Fruit fly (Drosophila melanogaster) whole organism, embryonic: Measurements from ENCODE around the gene Cks85A.

Source experiments
- Ada2b ChIP-seq: fragments of 200-800 bp; sonication (Bioruptor generic); IDR thresholded peaks from 2 replicates; pipeline ENCODE4 v1.3.6; 2022; ENCODE audit warnings: missing biosample characterization, missing genetic modification characterization
- Atf6 ChIP-seq: fragments of 200-800 bp; sonication (Bioruptor generic); IDR thresholded peaks from 2 replicates; pipeline ENCODE4 v1.3.6; 2022; ENCODE audit warnings: missing biosample characterization, missing genetic modification characterization
- Awh ChIP-seq: fragments of 200-800 bp; sonication (Bioruptor generic); IDR thresholded peaks from 2 replicates; pipeline ENCODE4, ENCODE4 v1.3.6; 2022; ENCODE audit warnings: missing biosample characterization, missing genetic modification characterization
- BEAF-32 ChIP-seq: fragments of 200-800 bp; sonication (Bioruptor generic); optimal IDR thresholded peaks from 3 replicates; lab custom pipeline; 2017; ENCODE audit warnings: missing biosample characterization, missing genetic modification characterization, mild to moderate bottlenecking, moderate library complexity, missing genetic modification reagents
- CG10274 ChIP-seq: fragments of 200-800 bp; sonication (Bioruptor generic); optimal IDR thresholded peaks from 3 replicates; lab custom pipeline; 2017; ENCODE audit warnings: missing biosample characterization, mild to moderate bottlenecking, missing genetic modification characterization
- CG10321 ChIP-seq: fragments of 200-800 bp; sonication (Bioruptor generic); IDR thresholded peaks from 2 replicates; pipeline ENCODE4 v1.3.6; 2022; ENCODE audit warnings: missing biosample characterization, missing genetic modification characterization
- CG11504 ChIP-seq: fragments of 200-800 bp; sonication (Bioruptor generic); optimal IDR thresholded peaks from 3 replicates; lab custom pipeline; 2019; ENCODE audit warnings: missing biosample characterization, mild to moderate bottlenecking, missing genetic modification characterization, moderate library complexity
- CG12236 ChIP-seq: fragments of 200-800 bp; sonication (Bioruptor generic); optimal IDR thresholded peaks from 2 replicates; lab custom pipeline; 2016; ENCODE audit warnings: missing biosample characterization, missing genetic modification characterization
- CG13296 ChIP-seq: fragments of 200-800 bp; sonication (Bioruptor generic); optimal IDR thresholded peaks from 3 replicates; lab custom pipeline; 2018; ENCODE audit warnings: missing biosample characterization, mild to moderate bottlenecking, missing genetic modification characterization
- CG15011 ChIP-seq: fragments of 200-800 bp; sonication (Bioruptor generic); optimal IDR thresholded peaks from 3 replicates; lab custom pipeline; 2018; ENCODE audit warnings: missing biosample characterization, mild to moderate bottlenecking, missing genetic modification characterization
- CG15514 ChIP-seq: fragments of 200-800 bp; sonication (Bioruptor generic); optimal IDR thresholded peaks from 3 replicates; lab custom pipeline; 2017; ENCODE audit warnings: missing biosample characterization, missing genetic modification characterization, mild to moderate bottlenecking, moderate library complexity, missing genetic modification reagents
- CG1603 ChIP-seq: fragments of 200-800 bp; sonication (Bioruptor generic); optimal IDR thresholded peaks from 2 replicates; lab custom pipeline; 2019; ENCODE audit warnings: missing biosample characterization, mild to moderate bottlenecking, missing genetic modification characterization, moderate library complexity
- CG17802 ChIP-seq: fragments of 200-800 bp; sonication (Bioruptor generic); optimal IDR thresholded peaks from 2 replicates; lab custom pipeline; 2018; ENCODE audit warnings: missing biosample characterization, mild to moderate bottlenecking, missing genetic modification characterization, moderate library complexity
- CG2875 ChIP-seq: fragments of 200-800 bp; sonication (Bioruptor generic); optimal IDR thresholded peaks from 2 replicates; lab custom pipeline; 2017; ENCODE audit warnings: missing biosample characterization, mild to moderate bottlenecking, missing genetic modification characterization, missing genetic modification reagents
- CG32772 ChIP-seq: fragments of 200-800 bp; sonication (Bioruptor generic); IDR thresholded peaks from 2 replicates; pipeline ENCODE4 v1.3.6; 2022; ENCODE audit warnings: missing biosample characterization, missing genetic modification characterization
- CG33557 ChIP-seq: fragments of 200-800 bp; sonication (Bioruptor generic); optimal IDR thresholded peaks from 2 replicates; lab custom pipeline; 2019; ENCODE audit warnings: missing biosample characterization, mild to moderate bottlenecking, missing genetic modification characterization, moderate library complexity
- CG34224 ChIP-seq: fragments of 200-800 bp; sonication (Bioruptor generic); IDR thresholded peaks from 3 replicates; pipeline ENCODE4 v1.3.6; 2022; ENCODE audit warnings: missing biosample characterization, missing genetic modification characterization; ENCODE audit not compliant: partially characterized antibody
- CG4617 ChIP-seq: fragments of 200-800 bp; sonication (Bioruptor generic); optimal IDR thresholded peaks from 3 replicates; lab custom pipeline; 2016; ENCODE audit warnings: missing biosample characterization, missing genetic modification characterization, borderline replicate concordance
- CG6854 ChIP-seq: fragments of 200-800 bp; sonication (Bioruptor generic); optimal IDR thresholded peaks from 3 replicates; lab custom pipeline; 2017; ENCODE audit warnings: missing biosample characterization, mild to moderate bottlenecking, missing genetic modification characterization
- CG8924 ChIP-seq: fragments of 200-800 bp; optimal IDR thresholded peaks from 3 replicates; lab custom pipeline; 2019; ENCODE audit warnings: missing biosample characterization, mild to moderate bottlenecking, missing genetic modification characterization, moderate library complexity
- CG9609 ChIP-seq: fragments of 200-800 bp; sonication (Bioruptor generic); optimal IDR thresholded peaks from 3 replicates; lab custom pipeline; 2016; ENCODE audit warnings: missing biosample characterization, missing genetic modification characterization
- CTCF ChIP-seq: fragments of 200-800 bp; sonication (Bioruptor generic); optimal IDR thresholded peaks from 2 replicates; lab custom pipeline; 2017; ENCODE audit warnings: missing biosample characterization, mild to moderate bottlenecking, missing genetic modification characterization, moderate library complexity
- Chrac-16 ChIP-seq: fragments of 200-800 bp; sonication (Bioruptor generic); optimal IDR thresholded peaks from 3 replicates; lab custom pipeline; 2016; ENCODE audit warnings: missing biosample characterization, missing genetic modification characterization
- Dll ChIP-seq: fragments of 200-800 bp; sonication (Bioruptor generic); IDR thresholded peaks from 4 replicates; pipeline ENCODE4 v1.3.6; 2022; ENCODE audit warnings: missing biosample characterization, missing genetic modification characterization; ENCODE audit not compliant: partially characterized antibody
- Hr78 ChIP-seq, 2 experiments: fragments of 200-800 bp in 1 of 2; fragments of >200 bp in 1 of 2; sonication (Bioruptor generic) in 1 of 2; optimal IDR thresholded peaks; 2 replicates each; lab custom pipeline; 2017 to 2019; ENCODE audit warnings: missing biosample characterization in 2 of 2, missing genetic modification characterization in 2 of 2, mild to moderate bottlenecking in 1 of 2, moderate library complexity in 1 of 2
- MBD-R2 ChIP-seq: fragments of 200-800 bp; sonication (Bioruptor generic); IDR thresholded peaks from 2 replicates; pipeline ENCODE4 v1.3.6; 2022; ENCODE audit warnings: missing biosample characterization, missing genetic modification characterization
- Myb ChIP-seq: fragments of 200-800 bp; sonication (Bioruptor generic); optimal IDR thresholded peaks from 2 replicates; lab custom pipeline; 2016; ENCODE audit warnings: missing biosample characterization, missing genetic modification characterization
- Nf-YC ChIP-seq: fragments of 200-800 bp; optimal IDR thresholded peaks from 3 replicates; lab custom pipeline; 2019; ENCODE audit warnings: missing biosample characterization, mild to moderate bottlenecking, missing genetic modification characterization, moderate library complexity
- Ptx1 ChIP-seq: fragments of 200-800 bp; sonication (Bioruptor generic); IDR thresholded peaks from 2 replicates; pipeline ENCODE4 v1.3.6; 2022; ENCODE audit warnings: missing biosample characterization, missing genetic modification characterization
- Ravus ChIP-seq: fragments of 200-800 bp; sonication (Bioruptor generic); IDR thresholded peaks from 2 replicates; pipeline ENCODE4 v1.3.6; 2022; ENCODE audit warnings: missing biosample characterization, missing genetic modification characterization
- Rx ChIP-seq: fragments of 200-800 bp; sonication (Bioruptor generic); IDR thresholded peaks from 2 replicates; pipeline ENCODE4 v1.3.6; 2022; ENCODE audit warnings: missing biosample characterization, missing genetic modification characterization
- Side ChIP-seq: fragments of 200-800 bp; sonication (Bioruptor generic); optimal IDR thresholded peaks from 2 replicates; lab custom pipeline; 2016; ENCODE audit warnings: missing biosample characterization, missing genetic modification characterization
- aop ChIP-seq: fragments of 200-800 bp; sonication (Bioruptor generic); IDR thresholded peaks from 2 replicates; pipeline ENCODE4 v1.3.6; 2022; ENCODE audit warnings: missing biosample characterization, missing genetic modification characterization
- cas ChIP-seq: fragments of 200-800 bp; sonication (Bioruptor generic); IDR thresholded peaks from 2 replicates; pipeline ENCODE4 v1.3.6; 2022; ENCODE audit warnings: missing biosample characterization, missing genetic modification characterization
- ci ChIP-seq: fragments of 200-800 bp; sonication (Bioruptor generic); IDR thresholded peaks from 3 replicates; pipeline ENCODE4 v1.3.6; 2022; ENCODE audit warnings: missing biosample characterization, missing genetic modification characterization
- corto ChIP-seq: fragments of 200-800 bp; sonication (Bioruptor generic); optimal IDR thresholded peaks from 2 replicates; lab custom pipeline; 2016; ENCODE audit warnings: missing biosample characterization, mild to moderate bottlenecking, missing genetic modification characterization, moderate library complexity
- gro ChIP-seq: fragments of 200-800 bp; sonication (Bioruptor generic); optimal IDR thresholded peaks from 2 replicates; lab custom pipeline; 2016; ENCODE audit warnings: missing biosample characterization, missing genetic modification characterization
- kay ChIP-seq: fragments of 200-800 bp; sonication (Bioruptor generic); optimal IDR thresholded peaks from 2 replicates; lab custom pipeline; 2016; ENCODE audit warnings: missing biosample characterization, missing genetic modification characterization
- klu ChIP-seq: fragments of 200-800 bp; sonication (Bioruptor generic); IDR thresholded peaks from 2 replicates; pipeline ENCODE4 v1.3.6; 2022; ENCODE audit warnings: missing biosample characterization, missing genetic modification characterization
- mirr ChIP-seq: fragments of 200-800 bp; sonication (Bioruptor generic); optimal IDR thresholded peaks from 3 replicates; lab custom pipeline; 2018; ENCODE audit warnings: missing biosample characterization, mild to moderate bottlenecking, missing genetic modification characterization
- nmo ChIP-seq: fragments of 200-800 bp; sonication (Bioruptor generic); optimal IDR thresholded peaks from 2 replicates; lab custom pipeline; 2018; ENCODE audit warnings: missing biosample characterization, mild to moderate bottlenecking, missing genetic modification characterization, moderate library complexity
- nom ChIP-seq: fragments of 200-800 bp; sonication (Bioruptor generic); optimal IDR thresholded peaks from 2 replicates; lab custom pipeline; 2017; ENCODE audit warnings: missing biosample characterization, missing genetic modification characterization, mild to moderate bottlenecking, moderate library complexity, missing genetic modification reagents
- odd ChIP-seq: fragments of 200-800 bp; sonication (Bioruptor generic); optimal IDR thresholded peaks from 2 replicates; lab custom pipeline; 2017; ENCODE audit warnings: missing biosample characterization, mild to moderate bottlenecking, missing genetic modification characterization
- otp ChIP-seq: fragments of 200-800 bp; sonication (Bioruptor generic); IDR thresholded peaks from 3 replicates; pipeline ENCODE4, ENCODE4 v1.3.6; 2022; ENCODE audit warnings: missing biosample characterization, missing genetic modification characterization
- pros ChIP-seq: fragments of 200-800 bp; sonication (Bioruptor generic); optimal IDR thresholded peaks from 3 replicates; lab custom pipeline; 2019; ENCODE audit warnings: missing biosample characterization, mild to moderate bottlenecking, missing genetic modification characterization, moderate library complexity
- row ChIP-seq: fragments of 200-800 bp; sonication (Bioruptor generic); IDR thresholded peaks from 3 replicates; pipeline ENCODE4 v1.3.6; 2022; ENCODE audit warnings: missing biosample characterization, missing genetic modification characterization
- seq ChIP-seq: fragments of 200-800 bp; sonication (Bioruptor generic); IDR thresholded peaks from 2 replicates; pipeline ENCODE4 v1.3.6; 2022; ENCODE audit warnings: missing biosample characterization, missing genetic modification characterization
- sisA ChIP-seq: fragments of 200-800 bp; sonication (Bioruptor generic); IDR thresholded peaks from 2 replicates; pipeline ENCODE4 v1.3.6; 2022; ENCODE audit warnings: missing biosample characterization, missing genetic modification characterization
- stc ChIP-seq: fragments of 200-800 bp; sonication (Bioruptor generic); IDR thresholded peaks from 2 replicates; pipeline ENCODE4 v1.3.6; 2022; ENCODE audit warnings: missing biosample characterization, missing genetic modification characterization
- tgo ChIP-seq: fragments of 200-800 bp; sonication (Bioruptor generic); IDR thresholded peaks from 3 replicates; pipeline ENCODE4 v1.3.6; 2022; ENCODE audit warnings: missing biosample characterization, missing genetic modification characterization

Gene Cks85A

DNA sequence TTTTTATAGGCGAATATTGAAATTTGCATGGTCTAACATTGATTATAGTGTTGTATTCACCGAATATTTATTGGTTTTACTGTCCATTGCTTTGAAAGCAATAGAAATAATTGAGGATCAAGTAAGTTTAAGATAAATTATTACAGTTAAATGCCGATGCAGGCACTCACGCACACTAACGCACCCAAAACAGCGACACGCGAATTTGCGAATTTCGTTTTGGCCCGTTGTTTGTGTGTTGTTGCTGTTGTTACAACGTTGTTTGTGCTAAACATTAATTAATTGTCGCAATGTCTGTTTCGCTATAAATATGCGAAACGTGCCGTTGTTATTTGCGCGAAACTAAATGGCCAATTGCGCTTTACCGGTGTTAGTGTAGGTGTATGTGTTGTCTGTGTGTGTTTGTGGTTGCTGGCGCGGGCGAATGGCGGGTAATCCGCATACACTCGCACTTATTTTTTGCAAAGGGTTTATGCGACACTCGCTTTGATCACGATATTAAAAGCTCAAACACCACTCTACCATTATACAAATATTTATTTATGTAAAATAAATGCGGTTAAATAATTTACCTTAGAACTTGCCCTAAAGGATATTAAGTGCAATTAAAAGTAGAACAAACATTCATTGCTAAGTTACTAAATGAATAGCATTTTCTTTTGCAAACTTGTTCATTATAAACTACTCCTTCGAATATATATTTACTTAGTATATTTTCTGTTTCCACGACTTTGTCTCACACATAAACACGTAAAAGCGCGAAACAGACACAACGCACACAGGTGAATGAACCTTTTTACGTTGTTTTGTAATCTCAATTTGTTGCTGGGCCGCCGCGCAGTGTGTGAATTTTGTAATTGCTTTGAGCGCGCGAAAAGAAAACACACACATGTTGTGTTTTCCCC, 29.9 kb upstream of the Cks85A start (continued):
- TF ChIP-seq CG34224 (GFP tag; lab: Robert Waterston, UW) (no peak), kay (GFP tag; lab: Kevin White, UChicago) (no peak), Myb (GFP tag; lab: Kevin White, UChicago) (no peak), Hr78 (GFP tag; optimal IDR thresholded peaks at IDR 0.05; lab: Kevin White, UChicago) (no peak), CG4617 (GFP tag; lab: Kevin White, UChicago) (no peak), CG8924 (tag; lab: Kevin White, UChicago) (no peak), CG33557 (GFP tag; lab: Kevin White, UChicago) (no peak), klu (GFP tag; lab: Robert Waterston, UW) (no peak), Side (GFP tag; lab: Kevin White, UChicago) (no peak), CG32772 (GFP tag; lab: Robert Waterston, UW) (no peak), CG1603 (tag; lab: Kevin White, UChicago) (no peak), CTCF (GFP tag; lab: Kevin White, UChicago) (no peak), CG11504 (tag; lab: Kevin White, UChicago) (no peak), BEAF-32 (GFP tag; lab: Kevin White, UChicago) (no peak), Atf6 (GFP tag; lab: Robert Waterston, UW) (0 out of 2 replicates have a peak, but pooled peaks have one; percentile 14), cas (GFP tag; lab: Robert Waterston, UW) (no peak), corto (GFP tag; lab: Kevin White, UChicago) (peak; percentile 69), MBD-R2 (GFP tag; lab: Robert Waterston, UW) (no peak), pros (GFP tag; lab: Kevin White, UChicago) (no peak), sisA (GFP tag; lab: Robert Waterston, UW) (no peak), CG13296 (GFP tag; lab: Kevin White, UChicago) (no peak), aop (no peak), CG10321 (GFP tag; lab: Robert Waterston, UW) (no peak), ci (GFP tag; lab: Robert Waterston, UW) (no peak), Awh (no peak), Chrac-16 (GFP tag; lab: Kevin White, UChicago) (no peak), tgo (GFP tag; lab: Robert Waterston, UW) (no peak), mirr (no peak), odd (GFP tag; lab: Kevin White, UChicago) (no peak), CG17802 (no peak), Ravus (GFP tag; lab: Robert Waterston, UW) (no peak), row (no peak), nom (GFP tag; lab: Kevin White, UChicago) (no peak), CG15514 (GFP tag; lab: Kevin White, UChicago) (no peak), Ada2b (GFP tag; lab: Robert Waterston, UW) (no peak), Rx (GFP tag; lab: Robert Waterston, UW) (no peak), CG9609 (no peak), CG12236 (GFP tag; lab: Kevin White, UChicago) (no peak), CG2875 (no peak), nmo (peak; percentile 10), stc (GFP tag; lab: Robert Waterston, UW) (0 out of 2 replicates have a peak, but pooled peaks have one; percentile 28), CG10274 (GFP tag; lab: Kevin White, UChicago) (no peak), otp (GFP tag; lab: Robert Waterston, UW) (no peak), Ptx1 (GFP tag; lab: Robert Waterston, UW) (no peak), Dll (GFP tag; lab: Robert Waterston, UW) (no peak), seq (GFP tag; lab: Robert Waterston, UW) (no peak), CG15011 (no peak), Nf-YC (tag; lab: Kevin White, UChicago) (no peak), gro (GFP tag; lab: Kevin White, UChicago) (no peak), CG6854 (GFP tag; lab: Kevin White, UChicago) (no peak)
